Fruit fly (Drosophila melanogaster): ENCODE measurements around the gene CG31391.
A peak's percentile ranks its signal among the peaks of the same experiment; 100 is the strongest.

CG31391 gene

DNA sequence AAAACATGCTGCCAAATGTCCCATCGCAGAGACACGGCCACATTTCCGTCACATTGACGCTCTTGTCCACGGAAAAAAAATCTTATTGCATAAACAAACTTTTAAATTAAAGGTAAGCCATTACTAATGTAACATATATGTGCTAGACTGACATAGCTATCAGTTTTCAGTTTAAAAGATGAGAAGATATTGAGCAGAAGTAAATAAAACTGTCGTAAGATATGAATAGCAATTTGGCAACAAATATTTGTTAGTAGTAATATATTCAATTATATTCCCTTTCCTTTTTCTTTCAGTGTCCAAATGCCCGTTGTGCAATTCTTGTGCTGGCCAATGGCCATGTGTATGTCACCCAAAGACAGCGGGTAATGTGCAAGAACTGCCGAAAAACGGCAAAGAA lies 46.1 kb downstream of the CG31391 start:
- TF ChIP-seq CG10543 (GFP tag; optimal IDR thresholded peaks at IDR 0.05): no peak
- TF ChIP-seq rib (GFP tag; IDR thresholded peaks at IDR 0.05): no peak
- TF ChIP-seq CG13123 (GFP tag; optimal IDR thresholded peaks at IDR 0.05): no peak
- no peak for TF ChIP-seq wek (GFP tag; optimal IDR thresholded peaks at IDR 0.05)
- TF ChIP-seq sens (GFP tag): peak; percentile 74
- TF ChIP-seq D (optimal IDR thresholded peaks at IDR 0.05): no peak
- TF ChIP-seq D (GFP tag; optimal IDR thresholded peaks at IDR 0.05): no peak
- TF ChIP-seq CG2712 (tag; optimal IDR thresholded peaks at IDR 0.05): peak; percentile 27
- TF ChIP-seq CG17186 (GFP tag; optimal IDR thresholded peaks at IDR 0.05): no peak
- no peak for TF ChIP-seq CG32772 (GFP tag; IDR thresholded peaks at IDR 0.05)
- no peak for TF ChIP-seq Eip74EF (GFP tag; optimal IDR thresholded peaks at IDR 0.05)
- TF ChIP-seq prd (optimal IDR thresholded peaks at IDR 0.05): no peak
- TF ChIP-seq prd (GFP tag; IDR thresholded peaks at IDR 0.05): peak; percentile 45; the same call in 2 of the 3 replicates
- TF ChIP-seq Xrp1 (GFP tag; IDR thresholded peaks at IDR 0.05): 0 out of 2 replicates have a peak, but pooled peaks have one; percentile 24
- TF ChIP-seq insv (GFP tag; optimal IDR thresholded peaks at IDR 0.05): no peak
- TF ChIP-seq Neu2 (GFP tag; optimal IDR thresholded peaks at IDR 0.05; ENCODE audit: borderline replicate concordance): no peak
- TF ChIP-seq trem (tag; optimal IDR thresholded peaks at IDR 0.05): no peak
- no peak for TF ChIP-seq peb (GFP tag; IDR thresholded peaks at IDR 0.05)
- peak; percentile 1 for TF ChIP-seq zf30C (GFP tag; optimal IDR thresholded peaks at IDR 0.05)
- TF ChIP-seq twi (tag; optimal IDR thresholded peaks at IDR 0.05): peak; percentile 75
- TF ChIP-seq onecut (GFP tag; IDR thresholded peaks at IDR 0.05): no peak
- no peak for TF ChIP-seq nerfin-2 (GFP tag; IDR thresholded peaks at IDR 0.05; ENCODE audit: partially characterized antibody)
- TF ChIP-seq CG10979 (tag; optimal IDR thresholded peaks at IDR 0.05): peak; percentile 34
- TF ChIP-seq CG14441 (GFP tag; IDR thresholded peaks at IDR 0.05): no peak
- TF ChIP-seq phol (tag; optimal IDR thresholded peaks at IDR 0.05): peak; percentile 5
- TF ChIP-seq chn (GFP tag; optimal IDR thresholded peaks at IDR 0.05): no peak
- peak; percentile 10 for TF ChIP-seq CG17829 (tag; optimal IDR thresholded peaks at IDR 0.05)
- TF ChIP-seq CG17328 (GFP tag; IDR thresholded peaks at IDR 0.05): 0 out of 2 replicates have a peak, but pooled peaks have one; percentile 12
- peak; percentile 48 for TF ChIP-seq zen (tag; optimal IDR thresholded peaks at IDR 0.05)
- TF ChIP-seq Rx (GFP tag; IDR thresholded peaks at IDR 0.05): no peak
- no peak for TF ChIP-seq dimm (GFP tag; IDR thresholded peaks at IDR 0.05)

dm6 chr3R:10656578-10656977 lies 48.3 kb downstream of the CG31391 start:
- peak; percentile 58; the same call in 1 of the 2 replicates for TF ChIP-seq CG32772 (GFP tag; IDR thresholded peaks at IDR 0.05)
- TF ChIP-seq CG13123 (GFP tag; optimal IDR thresholded peaks at IDR 0.05): no peak
- peak; percentile 5 for TF ChIP-seq sd (tag; optimal IDR thresholded peaks at IDR 0.05)
- TF ChIP-seq grn (GFP tag; optimal IDR thresholded peaks at IDR 0.05): peak; percentile 77
- TF ChIP-seq chinmo (GFP tag; IDR thresholded peaks at IDR 0.05; ENCODE audit: partially characterized antibody): 0 out of 4 replicates have a peak, but pooled peaks have one; percentile 18
- TF ChIP-seq repo (GFP tag; optimal IDR thresholded peaks at IDR 0.05): no peak
- peak; percentile 89 for TF ChIP-seq sqz (GFP tag; optimal IDR thresholded peaks at IDR 0.05)
- peak; percentile 12 for TF ChIP-seq abd-A (tag; optimal IDR thresholded peaks at IDR 0.05)
- peak; percentile 37 for TF ChIP-seq kni (GFP tag; optimal IDR thresholded peaks at IDR 0.05)

dm6 chr3R:10655968-10656367 lies 48.9 kb downstream of the CG31391 start:
- TF ChIP-seq ham (GFP tag; IDR thresholded peaks at IDR 0.05) (no peak), lmd (GFP tag; IDR thresholded peaks at IDR 0.05) (peak; percentile 47; the same call in 1 of the 2 replicates), psq (GFP tag; optimal IDR thresholded peaks at IDR 0.05) (no peak), cad (GFP tag; optimal IDR thresholded peaks at IDR 0.05) (no peak), CG9876 (GFP tag; optimal IDR thresholded peaks at IDR 0.05) (no peak), CG8924 (tag; optimal IDR thresholded peaks at IDR 0.05) (no peak), slp2 (GFP tag; optimal IDR thresholded peaks at IDR 0.05) (no peak), en (GFP tag; optimal IDR thresholded peaks at IDR 0.05) (no peak), CG30403 (GFP tag; optimal IDR thresholded peaks at IDR 0.05) (no peak), CG10543 (GFP tag; optimal IDR thresholded peaks at IDR 0.05) (no peak), ci (GFP tag; IDR thresholded peaks at IDR 0.05) (no peak), CG15011 (GFP tag; optimal IDR thresholded peaks at IDR 0.05) (no peak), grau (tag; optimal IDR thresholded peaks at IDR 0.05) (peak; percentile 34), sima (GFP tag; optimal IDR thresholded peaks at IDR 0.05) (no peak), Adf1 (GFP tag; IDR thresholded peaks at IDR 0.05) (no peak)

All from whole organism, embryonic.